Worm (Caenorhabditis elegans): Measurements from ENCODE around the gene F09C6.15.
"Not testable (repeated sequence)": the region's sequence is repeated elsewhere in the genome, so short reads cannot be mapped to it uniquely, and the experiment has no call there.

DNA sequence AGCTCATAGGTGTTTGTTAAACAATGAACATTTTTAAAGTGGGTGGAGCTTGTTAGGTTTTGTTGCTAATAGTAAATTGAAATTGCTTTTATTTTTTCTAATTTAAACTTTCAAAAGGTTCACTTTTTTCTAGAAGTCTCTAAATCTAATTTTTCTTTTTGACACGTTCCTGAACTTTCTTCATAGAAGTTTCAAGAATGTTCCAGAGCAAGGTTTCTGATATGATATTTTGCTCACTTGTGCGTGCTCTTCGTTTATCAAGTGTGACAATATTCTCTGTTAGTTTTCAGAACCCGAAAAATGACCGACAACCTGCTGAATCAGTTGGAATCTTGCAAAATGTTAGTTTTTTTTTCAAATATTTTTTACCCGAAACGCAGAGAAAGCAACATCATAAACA lies 45.2 kb downstream of the F09C6.15 start, which contains the start of gene fbxa-148:
- TF ChIP-seq dpl-1 (GFP tag; optimal IDR thresholded peaks at IDR 0.05); skn-1 (tag; optimal IDR thresholded peaks at IDR 0.05): not testable (repeated sequence)

Measured in whole organism, L1 larva.